Fruit fly (Drosophila melanogaster) whole organism, embryonic: Measurements from ENCODE around the gene pps.

Experiments
- Abd-B ChIP-seq: fragments of 200-800 bp; sonication (Bioruptor generic); optimal IDR thresholded peaks from 2 replicates; lab custom pipeline; 2018; ENCODE audit warnings: missing biosample characterization, mild to moderate bottlenecking, missing genetic modification characterization, moderate library complexity
- Bgb ChIP-seq: fragments of 200-800 bp; sonication (Bioruptor generic); IDR thresholded peaks from 2 replicates; pipeline ENCODE4 v1.3.6; 2022; ENCODE audit warnings: missing biosample characterization, missing genetic modification characterization; ENCODE audit not compliant: partially characterized antibody
- CG10431 ChIP-seq: fragments of 200-800 bp; sonication (Bioruptor generic); optimal IDR thresholded peaks from 3 replicates; lab custom pipeline; 2018; ENCODE audit warnings: missing biosample characterization, mild to moderate bottlenecking, missing genetic modification characterization
- CG11247 ChIP-seq: fragments of 200-800 bp; sonication (Bioruptor generic); IDR thresholded peaks from 2 replicates; pipeline ENCODE4 v1.3.6; 2022; ENCODE audit warnings: missing biosample characterization, missing genetic modification characterization
- CG12236 ChIP-seq: fragments of 200-800 bp; sonication (Bioruptor generic); optimal IDR thresholded peaks from 2 replicates; lab custom pipeline; 2016; ENCODE audit warnings: missing biosample characterization, missing genetic modification characterization
- CG13624 ChIP-seq: fragments of 200-800 bp; sonication (Bioruptor generic); optimal IDR thresholded peaks from 2 replicates; lab custom pipeline; 2016; ENCODE audit warnings: missing biosample characterization, missing genetic modification characterization
- CG14441 ChIP-seq: fragments of 200-800 bp; sonication (Bioruptor generic); IDR thresholded peaks from 2 replicates; pipeline ENCODE4 v1.3.6; 2022; ENCODE audit warnings: missing biosample characterization, missing genetic modification characterization
- CG15011 ChIP-seq: fragments of 200-800 bp; sonication (Bioruptor generic); optimal IDR thresholded peaks from 3 replicates; lab custom pipeline; 2018; ENCODE audit warnings: missing biosample characterization, mild to moderate bottlenecking, missing genetic modification characterization
- CG1647 ChIP-seq: fragments of 200-800 bp; sonication (Bioruptor generic); optimal IDR thresholded peaks from 3 replicates; lab custom pipeline; 2016; ENCODE audit warnings: missing biosample characterization, missing genetic modification characterization
- CG16813 ChIP-seq: fragments of 200-800 bp; sonication (Bioruptor generic); IDR thresholded peaks from 3 replicates; pipeline ENCODE4 v1.3.6; 2022; ENCODE audit warnings: missing biosample characterization, missing genetic modification characterization; ENCODE audit not compliant: partially characterized antibody
- CG17912 ChIP-seq: fragments of 200-800 bp; sonication (Bioruptor generic); optimal IDR thresholded peaks from 2 replicates; lab custom pipeline; 2018; ENCODE audit warnings: missing biosample characterization, mild to moderate bottlenecking, missing genetic modification characterization
- CG1832 ChIP-seq: fragments of 200-800 bp; sonication (Bioruptor generic); optimal IDR thresholded peaks from 2 replicates; lab custom pipeline; 2017; ENCODE audit warnings: missing biosample characterization, mild to moderate bottlenecking, missing genetic modification characterization, inconsistent platforms
- CG2712 ChIP-seq: fragments of 200-800 bp; optimal IDR thresholded peaks from 3 replicates; lab custom pipeline; 2019; ENCODE audit warnings: missing biosample characterization, mild to moderate bottlenecking, missing genetic modification characterization, moderate library complexity
- CG30020 ChIP-seq: fragments of 200-800 bp; optimal IDR thresholded peaks from 2 replicates; lab custom pipeline; 2019; ENCODE audit warnings: missing biosample characterization, mild to moderate bottlenecking, missing genetic modification characterization, moderate library complexity
- CG3847 ChIP-seq: fragments of 200-800 bp; sonication (Bioruptor generic); IDR thresholded peaks from 2 replicates; pipeline ENCODE4 v1.3.6; 2022; ENCODE audit warnings: missing biosample characterization, missing genetic modification characterization
- CG4282 ChIP-seq: fragments of 200-800 bp; sonication (Bioruptor generic); optimal IDR thresholded peaks from 2 replicates; lab custom pipeline; 2016; ENCODE audit warnings: missing biosample characterization, missing genetic modification characterization
- CG4404 ChIP-seq: fragments of 200-800 bp; sonication (Bioruptor generic); IDR thresholded peaks from 2 replicates; pipeline ENCODE4 v1.3.6; 2022; ENCODE audit warnings: missing biosample characterization, missing genetic modification characterization
- CG7786 ChIP-seq: fragments of 200-800 bp; sonication (Bioruptor generic); optimal IDR thresholded peaks from 2 replicates; lab custom pipeline; 2016; ENCODE audit warnings: missing biosample characterization, missing genetic modification characterization
- CG8089 ChIP-seq: fragments of 200-800 bp; sonication (Bioruptor generic); optimal IDR thresholded peaks from 3 replicates; lab custom pipeline; 2016; ENCODE audit warnings: missing biosample characterization, missing genetic modification characterization
- CG8359 ChIP-seq: fragments of 200-800 bp; sonication (Bioruptor generic); optimal IDR thresholded peaks from 2 replicates; lab custom pipeline; 2017; ENCODE audit warnings: missing biosample characterization, mild to moderate bottlenecking, missing genetic modification characterization, borderline replicate concordance
- CG9437 ChIP-seq: fragments of 200-800 bp; sonication (Bioruptor generic); optimal IDR thresholded peaks from 2 replicates; lab custom pipeline; 2018; ENCODE audit warnings: missing biosample characterization, mild to moderate bottlenecking, missing genetic modification characterization
- Dad ChIP-seq: fragments of 200-800 bp; sonication (Bioruptor generic); optimal IDR thresholded peaks from 3 replicates; lab custom pipeline; 2016; ENCODE audit warnings: missing biosample characterization, missing genetic modification characterization
- Dll ChIP-seq: fragments of 200-800 bp; sonication (Bioruptor generic); IDR thresholded peaks from 4 replicates; pipeline ENCODE4 v1.3.6; 2022; ENCODE audit warnings: missing biosample characterization, missing genetic modification characterization; ENCODE audit not compliant: partially characterized antibody
- Doc2 ChIP-seq: fragments of 200-800 bp; sonication (Bioruptor generic); IDR thresholded peaks from 2 replicates; pipeline ENCODE4 v1.3.6; 2022; ENCODE audit warnings: missing biosample characterization, missing genetic modification characterization
- HmgD ChIP-seq: fragments of 200-800 bp; sonication (Bioruptor generic); optimal IDR thresholded peaks from 3 replicates; lab custom pipeline; 2016; ENCODE audit warnings: missing biosample characterization, missing genetic modification characterization
- Lpt ChIP-seq: fragments of >200 bp; optimal IDR thresholded peaks from 2 replicates; lab custom pipeline; 2018; ENCODE audit warnings: missing biosample characterization, missing genetic modification characterization
- Mad ChIP-seq: fragments of 200-800 bp; sonication (Bioruptor generic); optimal IDR thresholded peaks from 2 replicates; lab custom pipeline; 2016; ENCODE audit warnings: missing biosample characterization, missing genetic modification characterization
- Myb ChIP-seq: fragments of 200-800 bp; sonication (Bioruptor generic); optimal IDR thresholded peaks from 2 replicates; lab custom pipeline; 2016; ENCODE audit warnings: missing biosample characterization, missing genetic modification characterization
- NC2α ChIP-seq: fragments of 200-800 bp; sonication (Bioruptor generic); optimal IDR thresholded peaks from 2 replicates; lab custom pipeline; 2016; ENCODE audit warnings: missing biosample characterization, missing genetic modification characterization
- Opbp ChIP-seq: fragments of 200-800 bp; sonication (Bioruptor generic); IDR thresholded peaks from 3 replicates; pipeline ENCODE4 v1.3.6; 2022; ENCODE audit warnings: missing biosample characterization, missing genetic modification characterization; ENCODE audit not compliant: partially characterized antibody
- Rfx ChIP-seq: fragments of 200-800 bp; sonication (Bioruptor generic); IDR thresholded peaks from 2 replicates; pipeline ENCODE4 v1.3.6; 2022; ENCODE audit warnings: missing biosample characterization, missing genetic modification characterization
- Side ChIP-seq: fragments of 200-800 bp; sonication (Bioruptor generic); optimal IDR thresholded peaks from 2 replicates; lab custom pipeline; 2016; ENCODE audit warnings: missing biosample characterization, missing genetic modification characterization
- Six4 ChIP-seq: fragments of 200-800 bp; sonication (Bioruptor generic); optimal IDR thresholded peaks from 2 replicates; lab custom pipeline; 2016; ENCODE audit warnings: missing biosample characterization, missing genetic modification characterization
- Sox102F ChIP-seq: fragments of 200-800 bp; sonication (Bioruptor generic); optimal IDR thresholded peaks from 2 replicates; lab custom pipeline; 2018; ENCODE audit warnings: missing biosample characterization, mild to moderate bottlenecking, missing genetic modification characterization, moderate library complexity
- Sry-δ ChIP-seq: fragments of 200-800 bp; sonication (Bioruptor generic); optimal IDR thresholded peaks from 2 replicates; lab custom pipeline; 2016; ENCODE audit warnings: missing biosample characterization, missing genetic modification characterization
- bsh ChIP-seq, 2 experiments: fragments of 200-800 bp; sonication (Bioruptor generic); optimal IDR thresholded peaks; 2 replicates each; lab custom pipeline; 2017 to 2018; ENCODE audit warnings: mild to moderate bottlenecking in 2 of 2, missing biosample characterization in 2 of 2, missing genetic modification characterization in 2 of 2, moderate library complexity in 1 of 2
- dpn ChIP-seq, 2 experiments: fragments of 200-800 bp; sonication (Bioruptor generic); optimal IDR thresholded peaks; 3 replicates each; lab custom pipeline; 2016; ENCODE audit warnings: missing biosample characterization in 2 of 2, missing genetic modification characterization in 2 of 2
- ftz-f1 ChIP-seq: fragments of 200-800 bp; sonication (Bioruptor generic); optimal IDR thresholded peaks from 2 replicates; lab custom pipeline; 2016; ENCODE audit warnings: missing biosample characterization, missing genetic modification characterization
- fu2 ChIP-seq: fragments of 200-800 bp; sonication (Bioruptor generic); optimal IDR thresholded peaks from 2 replicates; lab custom pipeline; 2016; ENCODE audit warnings: missing biosample characterization, missing genetic modification characterization
- grau ChIP-seq: fragments of 200-800 bp; optimal IDR thresholded peaks from 3 replicates; lab custom pipeline; 2019; ENCODE audit warnings: missing biosample characterization, mild to moderate bottlenecking, missing genetic modification characterization, moderate library complexity
- gro ChIP-seq: fragments of 200-800 bp; sonication (Bioruptor generic); optimal IDR thresholded peaks from 2 replicates; lab custom pipeline; 2016; ENCODE audit warnings: missing biosample characterization, missing genetic modification characterization
- h ChIP-seq: fragments of >200 bp; optimal IDR thresholded peaks from 2 replicates; lab custom pipeline; 2017
- lov ChIP-seq, 2 experiments: fragments of 200-800 bp in 1 of 2; fragments of >200 bp in 1 of 2; sonication (Bioruptor generic) in 1 of 2; IDR thresholded peaks in 1 of 2; optimal IDR thresholded peaks in 1 of 2; 2 replicates in 1 of 2; 3 replicates in 1 of 2; pipeline versions ENCODE4 v1.3.6 to Lab custom; 2017 to 2022; ENCODE audit warnings: missing biosample characterization in 1 of 2, missing genetic modification characterization in 1 of 2
- nau ChIP-seq: fragments of 200-800 bp; sonication (Bioruptor generic); optimal IDR thresholded peaks from 3 replicates; lab custom pipeline; 2017; ENCODE audit warnings: missing biosample characterization, mild to moderate bottlenecking, missing genetic modification characterization, missing genetic modification reagents
- pros ChIP-seq: fragments of 200-800 bp; sonication (Bioruptor generic); optimal IDR thresholded peaks from 3 replicates; lab custom pipeline; 2019; ENCODE audit warnings: missing biosample characterization, mild to moderate bottlenecking, missing genetic modification characterization, moderate library complexity
- pum ChIP-seq: fragments of 200-800 bp; sonication (Bioruptor generic); optimal IDR thresholded peaks from 2 replicates; lab custom pipeline; 2016; ENCODE audit warnings: missing biosample characterization, missing genetic modification characterization
- sd ChIP-seq: fragments of 200-800 bp; sonication (Bioruptor generic); optimal IDR thresholded peaks from 3 replicates; lab custom pipeline; 2018; ENCODE audit warnings: missing biosample characterization, mild to moderate bottlenecking, missing genetic modification characterization, moderate library complexity
- stwl ChIP-seq: fragments of 200-800 bp; sonication (Bioruptor generic); optimal IDR thresholded peaks from 3 replicates; lab custom pipeline; 2018; ENCODE audit warnings: missing biosample characterization, mild to moderate bottlenecking, missing genetic modification characterization, moderate library complexity
- tx ChIP-seq: fragments of 200-800 bp; sonication (Bioruptor generic); optimal IDR thresholded peaks from 2 replicates; lab custom pipeline; 2016; ENCODE audit warnings: missing biosample characterization, missing genetic modification characterization
- vnd ChIP-seq: fragments of 200-800 bp; sonication (Bioruptor generic); IDR thresholded peaks from 3 replicates; pipeline ENCODE4 v1.3.6; 2022; ENCODE audit warnings: missing biosample characterization, missing genetic modification characterization; ENCODE audit not compliant: partially characterized antibody
- zfh1 ChIP-seq: fragments of 200-800 bp; sonication (Bioruptor generic); IDR thresholded peaks from 3 replicates; pipeline ENCODE4 v1.3.6; 2022; ENCODE audit warnings: missing biosample characterization, missing genetic modification characterization

The pps gene

dm6 chr3R:12402935-12403334 is 10.7 kb upstream of the pps start (continued):
- peak; percentile 98 for TF ChIP-seq grau (tag; lab: Kevin White, UChicago)
- no peak for TF ChIP-seq lov (optimal IDR thresholded peaks at IDR 0.05; lab: Kevin White, UChicago)
- peak; percentile 98 for TF ChIP-seq lov (GFP tag; IDR thresholded peaks at IDR 0.05; lab: Robert Waterston, UW)
- TF ChIP-seq stwl (tag; lab: Kevin White, UChicago) = peak; percentile 99
- peak; percentile 84 for TF ChIP-seq tx (GFP tag; lab: Kevin White, UChicago)
- TF ChIP-seq CG8359 = peak; percentile 92
- TF ChIP-seq NC2α (GFP tag; lab: Kevin White, UChicago) = peak; percentile 91
- TF ChIP-seq nau (GFP tag; lab: Kevin White, UChicago) = peak; percentile 99
- no peak for TF ChIP-seq h
- TF ChIP-seq fu2 (GFP tag; lab: Kevin White, UChicago) = peak; percentile 88
- peak; percentile 95 for TF ChIP-seq CG14441
- peak; percentile 91 for TF ChIP-seq CG12236 (GFP tag; lab: Kevin White, UChicago)
- TF ChIP-seq Lpt (GFP tag; lab: Kevin White, UChicago) = no peak
- TF ChIP-seq CG11247 (GFP tag; lab: Robert Waterston, UW) = peak; percentile 90
- peak; percentile 98 for TF ChIP-seq Sox102F (GFP tag; lab: Kevin White, UChicago)
- peak; percentile 93 for TF ChIP-seq CG10431
- TF ChIP-seq CG9437 (GFP tag; lab: Kevin White, UChicago) = peak; percentile 92
- TF ChIP-seq sd (tag; lab: Kevin White, UChicago) = peak; percentile 88
- peak; percentile 97 for TF ChIP-seq gro (GFP tag; lab: Kevin White, UChicago)
- TF ChIP-seq Mad = peak; percentile 94
- peak; percentile 92 for TF ChIP-seq Side (GFP tag; lab: Kevin White, UChicago)
- peak; percentile 94 for TF ChIP-seq Dad (GFP tag; lab: Kevin White, UChicago)
- TF ChIP-seq bsh (GFP tag; optimal IDR thresholded peaks at IDR 0.05; lab: Kevin White, UChicago) = peak; percentile 79 to 99
- TF ChIP-seq Six4 = peak; percentile 99
- peak; percentile 99 for TF ChIP-seq CG2712
- TF ChIP-seq CG1647 (GFP tag; lab: Kevin White, UChicago) = peak; percentile 98
- peak; percentile 98 for TF ChIP-seq CG17912 (GFP tag; lab: Kevin White, UChicago)
- TF ChIP-seq CG15011 (GFP tag; lab: Kevin White, UChicago) = peak; percentile 94
- peak; percentile 72 for TF ChIP-seq Dll (GFP tag; lab: Robert Waterston, UW)
- TF ChIP-seq CG4404 (GFP tag; lab: Robert Waterston, UW) = peak; percentile 80
- peak; percentile 94 for TF ChIP-seq Abd-B
- TF ChIP-seq CG13624 = peak; percentile 96
- peak; percentile 89 for TF ChIP-seq CG7786 (GFP tag; lab: Kevin White, UChicago)
- peak; percentile 87 for TF ChIP-seq pros
- TF ChIP-seq ftz-f1 (GFP tag; lab: Kevin White, UChicago) = peak; percentile 45
- peak; percentile 97 for TF ChIP-seq Rfx (GFP tag; lab: Robert Waterston, UW)
- TF ChIP-seq HmgD (GFP tag; lab: Kevin White, UChicago) = peak; percentile 93
- no peak for TF ChIP-seq Opbp
- 0 out of 3 replicates have a peak, but pooled peaks have one; percentile 32 for TF ChIP-seq CG16813 (GFP tag; lab: Robert Waterston, UW)
- TF ChIP-seq pum = peak; percentile 90
- peak; percentile 90 for TF ChIP-seq CG30020 (tag; lab: Kevin White, UChicago)
- peak; percentile 76 for TF ChIP-seq CG4282 (GFP tag; lab: Kevin White, UChicago)
- TF ChIP-seq CG8089 (GFP tag; lab: Kevin White, UChicago) = peak; percentile 88
- TF ChIP-seq Doc2 = no peak
- TF ChIP-seq dpn (GFP tag; optimal IDR thresholded peaks at IDR 0.05; lab: Kevin White, UChicago) = peak; percentile 94
- TF ChIP-seq vnd (GFP tag; lab: Robert Waterston, UW) = no peak
- peak; percentile 70 for TF ChIP-seq Myb (GFP tag; lab: Kevin White, UChicago)
- no peak for TF ChIP-seq Bgb (GFP tag; lab: Robert Waterston, UW)
- peak; percentile 94 for TF ChIP-seq CG3847
- no peak for TF ChIP-seq CG1832
- TF ChIP-seq Sry-δ (GFP tag; lab: Kevin White, UChicago) = peak; percentile 66
- TF ChIP-seq zfh1 (GFP tag; lab: Robert Waterston, UW) = peak; percentile 99
